Worm (Caenorhabditis elegans) whole organism, L1 larva: Measurements from ENCODE around the gene F37C12.10.

Experiments
- Y116A8C.19 ChIP-seq: sonication (generic microtip); optimal IDR thresholded peaks from 2 replicates; lab custom pipeline; 2016; ENCODE audit warnings: missing compliant biosample characterization, missing genetic modification characterization, borderline replicate concordance
- alr-1 ChIP-seq: fragments of 200-800 bp; sonication (Bioruptor generic); optimal IDR thresholded peaks from 2 replicates; lab custom pipeline; 2018; ENCODE audit warnings: borderline replicate concordance, mild to moderate bottlenecking, missing genetic modification characterization, missing compliant biosample characterization
- fos-1 ChIP-seq: fragments of 150-350 bp; optimal IDR thresholded peaks from 2 replicates; lab custom pipeline; 2014; ENCODE audit warnings: missing biosample characterization, missing genetic modification characterization
- nhr-76 ChIP-seq: sonication (generic microtip); optimal IDR thresholded peaks from 2 replicates; lab custom pipeline; 2017; ENCODE audit warnings: missing biosample characterization, missing genetic modification characterization
- nhr-77 ChIP-seq: fragments of 150-350 bp; optimal IDR thresholded peaks from 2 replicates; lab custom pipeline; 2014; ENCODE audit warnings: missing biosample characterization, missing genetic modification characterization
- snpc-4 ChIP-seq: fragments of 150-350 bp; optimal IDR thresholded peaks from 2 replicates; lab custom pipeline; 2014; ENCODE audit warnings: missing biosample characterization, missing genetic modification characterization
- tbx-2 ChIP-seq: sonication (generic microtip); optimal IDR thresholded peaks from 2 replicates; lab custom pipeline; 2016; ENCODE audit warnings: missing genetic modification characterization, missing compliant biosample characterization
- unc-62 ChIP-seq: fragments of 150-350 bp; optimal IDR thresholded peaks from 2 replicates; lab custom pipeline; 2014; ENCODE audit warnings: missing biosample characterization, missing genetic modification reagents, missing genetic modification characterization

DNA sequence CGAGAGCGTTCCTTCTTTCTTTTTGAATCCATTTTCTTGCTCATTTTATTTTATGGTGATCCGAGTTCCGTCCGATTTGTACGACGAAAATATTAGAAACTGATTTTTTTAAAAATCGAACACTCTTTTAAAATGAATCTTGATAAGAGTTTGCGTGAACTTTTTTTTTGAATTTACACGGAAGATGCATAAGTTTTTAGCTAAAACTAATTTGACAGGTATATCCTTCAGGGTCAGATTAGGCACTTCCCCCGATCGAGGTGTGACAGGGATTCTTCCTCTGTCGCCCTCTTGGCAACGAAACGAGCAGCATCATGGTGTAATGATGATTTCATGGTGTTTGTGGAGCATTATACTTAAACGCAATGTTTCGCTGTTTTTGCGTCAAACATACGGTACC, 7.1 kb upstream of the F37C12.10 start, which contains the start of gene F37C12.18:
- TF ChIP-seq snpc-4 (tag; lab: Kevin White, UChicago) (no peak), alr-1 (no peak), nhr-77 (tag; lab: Kevin White, UChicago) (no peak), fos-1 (tag; lab: Kevin White, UChicago) (no peak), nhr-76 (no peak), unc-62 (GFP tag; lab: Kevin White, UChicago) (no peak), tbx-2 (tag; lab: Kevin White, UChicago) (no peak), Y116A8C.19 (tag; lab: Kevin White, UChicago) (no peak)
